Fruit fly (Drosophila melanogaster): ENCODE results near the gene CG6951.

- TF ChIP-seq CTCF (optimal IDR thresholded peaks at IDR 0.05) (no peak), CG8478 (optimal IDR thresholded peaks at IDR 0.05) (no peak)
Measured at dm6 chr3L:20209092-20209491, 32.0 kb upstream of the CG6951 start.

All from S2 (cell line).